Fruit fly (Drosophila melanogaster) whole organism, embryonic: ENCODE data around the gene CG32432.

Experiments
- CG10321 ChIP-seq: fragments of 200-800 bp; sonication (Bioruptor generic); IDR thresholded peaks from 2 replicates; pipeline ENCODE4 v1.3.6; 2022; ENCODE audit warnings: missing biosample characterization, missing genetic modification characterization
- CG1233 ChIP-seq: fragments of 200-800 bp; sonication (Bioruptor generic); optimal IDR thresholded peaks from 4 replicates; lab custom pipeline; 2018; ENCODE audit warnings: missing biosample characterization, mild to moderate bottlenecking, missing genetic modification characterization
- CG13287 ChIP-seq: fragments of 200-800 bp; sonication (Bioruptor generic); IDR thresholded peaks from 2 replicates; pipeline ENCODE4 v1.3.6; 2022; ENCODE audit warnings: missing biosample characterization, missing genetic modification characterization; ENCODE audit not compliant: partially characterized antibody
- CG1603 ChIP-seq: fragments of 200-800 bp; sonication (Bioruptor generic); optimal IDR thresholded peaks from 2 replicates; lab custom pipeline; 2019; ENCODE audit warnings: missing biosample characterization, mild to moderate bottlenecking, missing genetic modification characterization, moderate library complexity
- CG17829 ChIP-seq: fragments of 200-800 bp; optimal IDR thresholded peaks from 2 replicates; lab custom pipeline; 2019; ENCODE audit warnings: missing biosample characterization, mild to moderate bottlenecking, missing genetic modification characterization, moderate library complexity
- CG2202 ChIP-seq: fragments of 200-800 bp; sonication (Bioruptor generic); optimal IDR thresholded peaks from 2 replicates; lab custom pipeline; 2018; ENCODE audit warnings: missing biosample characterization, mild to moderate bottlenecking, missing genetic modification characterization
- CG31441 ChIP-seq: fragments of 200-800 bp; sonication (Bioruptor generic); IDR thresholded peaks from 2 replicates; pipeline ENCODE4 v1.3.6; 2022; ENCODE audit warnings: missing biosample characterization, missing genetic modification characterization
- CG4707 ChIP-seq: fragments of 200-800 bp; sonication (Bioruptor generic); optimal IDR thresholded peaks from 2 replicates; lab custom pipeline; 2018; ENCODE audit warnings: missing biosample characterization, mild to moderate bottlenecking, missing genetic modification characterization, moderate library complexity
- CG5180 ChIP-seq: fragments of 200-800 bp; sonication (Bioruptor generic); optimal IDR thresholded peaks from 3 replicates; lab custom pipeline; 2017; ENCODE audit warnings: missing biosample characterization, missing genetic modification characterization, mild to moderate bottlenecking, moderate library complexity, missing genetic modification reagents
- CG6175 ChIP-seq: fragments of 200-800 bp; sonication (Bioruptor generic); IDR thresholded peaks from 3 replicates; pipeline ENCODE4 v1.3.6; 2022; ENCODE audit warnings: missing biosample characterization, missing genetic modification characterization
- CG6272 ChIP-seq: fragments of 200-800 bp; sonication (Bioruptor generic); IDR thresholded peaks from 2 replicates; pipeline ENCODE4 v1.3.6; 2022; ENCODE audit warnings: missing biosample characterization, missing genetic modification characterization
- CG6689 ChIP-seq: fragments of 200-800 bp; sonication (Bioruptor generic); IDR thresholded peaks from 2 replicates; pipeline ENCODE4 v1.3.6; 2022; ENCODE audit warnings: missing biosample characterization, missing genetic modification characterization
- CG8290 ChIP-seq, 3 experiments: fragments of 200-800 bp; sonication (Bioruptor generic); optimal IDR thresholded peaks; 2 replicates each; lab custom pipeline; 2016 to 2019; ENCODE audit warnings: missing biosample characterization in 3 of 3, missing genetic modification characterization in 3 of 3, mild to moderate bottlenecking in 2 of 3, moderate library complexity in 1 of 3
- CG8924 ChIP-seq: fragments of 200-800 bp; optimal IDR thresholded peaks from 3 replicates; lab custom pipeline; 2019; ENCODE audit warnings: missing biosample characterization, mild to moderate bottlenecking, missing genetic modification characterization, moderate library complexity
- CG9215 ChIP-seq: fragments of 200-800 bp; sonication (Bioruptor generic); IDR thresholded peaks from 2 replicates; pipeline ENCODE4 v1.3.6; 2022; ENCODE audit warnings: missing biosample characterization, missing genetic modification characterization
- CG9609 ChIP-seq: fragments of 200-800 bp; sonication (Bioruptor generic); optimal IDR thresholded peaks from 3 replicates; lab custom pipeline; 2016; ENCODE audit warnings: missing biosample characterization, missing genetic modification characterization
- Camta ChIP-seq: fragments of 200-800 bp; sonication (Bioruptor generic); optimal IDR thresholded peaks from 2 replicates; lab custom pipeline; 2016; ENCODE audit warnings: missing biosample characterization, missing genetic modification characterization
- Fer1 ChIP-seq: fragments of 200-800 bp; sonication (Bioruptor generic); optimal IDR thresholded peaks from 2 replicates; lab custom pipeline; 2017; ENCODE audit warnings: missing biosample characterization, mild to moderate bottlenecking, missing genetic modification characterization
- Hey ChIP-seq: fragments of 200-800 bp; sonication (Bioruptor generic); optimal IDR thresholded peaks from 3 replicates; lab custom pipeline; 2018; ENCODE audit warnings: missing biosample characterization, mild to moderate bottlenecking, missing genetic modification characterization
- HmgD ChIP-seq: fragments of 200-800 bp; sonication (Bioruptor generic); optimal IDR thresholded peaks from 3 replicates; lab custom pipeline; 2016; ENCODE audit warnings: missing biosample characterization, missing genetic modification characterization
- Hr78 ChIP-seq, 2 experiments: fragments of 200-800 bp in 1 of 2; fragments of >200 bp in 1 of 2; sonication (Bioruptor generic) in 1 of 2; optimal IDR thresholded peaks; 2 replicates each; lab custom pipeline; 2017 to 2019; ENCODE audit warnings: missing biosample characterization in 2 of 2, missing genetic modification characterization in 2 of 2, mild to moderate bottlenecking in 1 of 2, moderate library complexity in 1 of 2
- Max ChIP-seq: fragments of 200-800 bp; sonication (Bioruptor generic); optimal IDR thresholded peaks from 2 replicates; lab custom pipeline; 2016; ENCODE audit warnings: missing biosample characterization, mild to moderate bottlenecking, missing genetic modification characterization
- Myb ChIP-seq: fragments of 200-800 bp; sonication (Bioruptor generic); optimal IDR thresholded peaks from 2 replicates; lab custom pipeline; 2016; ENCODE audit warnings: missing biosample characterization, missing genetic modification characterization
- Nf-YC ChIP-seq: fragments of 200-800 bp; optimal IDR thresholded peaks from 3 replicates; lab custom pipeline; 2019; ENCODE audit warnings: missing biosample characterization, mild to moderate bottlenecking, missing genetic modification characterization, moderate library complexity
- Oaz ChIP-seq: fragments of 200-800 bp; sonication (Bioruptor generic); IDR thresholded peaks from 2 replicates; pipeline ENCODE4 v1.3.6; 2022; ENCODE audit warnings: missing biosample characterization, missing genetic modification characterization
- Tbp ChIP-seq: fragments of >200 bp; optimal IDR thresholded peaks from 2 replicates; lab custom pipeline; 2018; ENCODE audit warnings: missing biosample characterization, missing genetic modification characterization
- Usf ChIP-seq: fragments of 200-800 bp; sonication (Bioruptor generic); optimal IDR thresholded peaks from 2 replicates; lab custom pipeline; 2017; ENCODE audit warnings: missing genotype, missing biosample characterization, missing genetic modification characterization
- aop ChIP-seq: fragments of 200-800 bp; sonication (Bioruptor generic); IDR thresholded peaks from 2 replicates; pipeline ENCODE4 v1.3.6; 2022; ENCODE audit warnings: missing biosample characterization, missing genetic modification characterization
- ash1 ChIP-seq: fragments of 200-800 bp; sonication (Bioruptor generic); optimal IDR thresholded peaks from 2 replicates; lab custom pipeline; 2018; ENCODE audit warnings: missing biosample characterization, mild to moderate bottlenecking, missing genetic modification characterization
- az2 ChIP-seq: fragments of 200-800 bp; sonication (Bioruptor generic); optimal IDR thresholded peaks from 3 replicates; lab custom pipeline; 2016; ENCODE audit warnings: missing biosample characterization, missing genetic modification characterization
- crc ChIP-seq: fragments of 200-800 bp; sonication (Bioruptor generic); optimal IDR thresholded peaks from 2 replicates; lab custom pipeline; 2016; ENCODE audit warnings: missing biosample characterization, missing genetic modification characterization
- croc ChIP-seq: fragments of 200-800 bp; sonication (Bioruptor generic); conservative IDR thresholded peaks from 3 replicates; pipeline ENCODE4 v1.3.6; 2022; ENCODE audit warnings: missing biosample characterization, missing genetic modification characterization
- eve ChIP-seq, 2 experiments: fragments of >200 bp; optimal IDR thresholded peaks; 2 replicates each; lab custom pipeline; 2017; ENCODE audit warnings: missing biosample characterization in 2 of 2, missing genetic modification characterization in 2 of 2
- fd64A ChIP-seq: fragments of 200-800 bp; sonication (Bioruptor generic); optimal IDR thresholded peaks from 3 replicates; lab custom pipeline; 2018; ENCODE audit warnings: missing biosample characterization, mild to moderate bottlenecking, missing genetic modification characterization
- gem ChIP-seq: fragments of 200-800 bp; sonication (Bioruptor generic); optimal IDR thresholded peaks from 2 replicates; lab custom pipeline; 2019; ENCODE audit warnings: missing biosample characterization, mild to moderate bottlenecking, missing genetic modification characterization, moderate library complexity
- lmd ChIP-seq: fragments of 200-800 bp; sonication (Bioruptor generic); IDR thresholded peaks from 2 replicates; pipeline ENCODE4 v1.3.6; 2022; ENCODE audit warnings: missing biosample characterization, missing genetic modification characterization
- lola ChIP-seq, 3 experiments: fragments of >200 bp in 2 of 3; fragments of 200-800 bp in 1 of 3; sonication (Bioruptor generic) in 1 of 3; optimal IDR thresholded peaks; 2 replicates each; lab custom pipeline; 2017 to 2019; ENCODE audit warnings: missing biosample characterization in 3 of 3, missing genetic modification characterization in 3 of 3, mild to moderate bottlenecking in 1 of 3, moderate library complexity in 1 of 3
- onecut ChIP-seq: fragments of 200-800 bp; sonication (Bioruptor generic); IDR thresholded peaks from 2 replicates; pipeline ENCODE4 v1.3.6; 2022; ENCODE audit warnings: missing biosample characterization, missing genetic modification characterization
- otp ChIP-seq: fragments of 200-800 bp; sonication (Bioruptor generic); IDR thresholded peaks from 3 replicates; pipeline ENCODE4, ENCODE4 v1.3.6; 2022; ENCODE audit warnings: missing biosample characterization, missing genetic modification characterization
- pnt ChIP-seq: fragments of 200-800 bp; sonication (Bioruptor generic); optimal IDR thresholded peaks from 3 replicates; lab custom pipeline; 2016; ENCODE audit warnings: missing biosample characterization, missing genetic modification characterization
- pzg ChIP-seq: fragments of 200-800 bp; sonication (Bioruptor generic); optimal IDR thresholded peaks from 3 replicates; lab custom pipeline; 2018; ENCODE audit warnings: missing biosample characterization, mild to moderate bottlenecking, missing genetic modification characterization, moderate library complexity
- ranshi ChIP-seq: fragments of 200-800 bp; sonication (Bioruptor generic); IDR thresholded peaks from 2 replicates; pipeline ENCODE4 v1.3.6; 2022; ENCODE audit warnings: missing biosample characterization, missing genetic modification characterization
- rib ChIP-seq: fragments of 200-800 bp; sonication (Bioruptor generic); IDR thresholded peaks from 2 replicates; pipeline ENCODE4 v1.3.6; 2022; ENCODE audit warnings: missing biosample characterization, missing genetic modification characterization
- schlank ChIP-seq: fragments of 200-800 bp; sonication (Bioruptor generic); optimal IDR thresholded peaks from 2 replicates; lab custom pipeline; 2018; ENCODE audit warnings: missing biosample characterization, mild to moderate bottlenecking, missing genetic modification characterization
- sens ChIP-seq: fragments of 200-800 bp; sonication (Bioruptor generic); peaks from one replicate; lab custom pipeline; 2016; ENCODE audit warnings: missing biosample characterization, missing genetic modification characterization
- sisA ChIP-seq: fragments of 200-800 bp; sonication (Bioruptor generic); IDR thresholded peaks from 2 replicates; pipeline ENCODE4 v1.3.6; 2022; ENCODE audit warnings: missing biosample characterization, missing genetic modification characterization
- toy ChIP-seq: fragments of 200-800 bp; sonication (Bioruptor generic); IDR thresholded peaks from 2 replicates; pipeline ENCODE4 v1.3.6; 2022; ENCODE audit warnings: missing biosample characterization, missing genetic modification characterization
- tx ChIP-seq: fragments of 200-800 bp; sonication (Bioruptor generic); optimal IDR thresholded peaks from 2 replicates; lab custom pipeline; 2016; ENCODE audit warnings: missing biosample characterization, missing genetic modification characterization
- wor ChIP-seq: fragments of 200-800 bp; sonication (Bioruptor generic); IDR thresholded peaks from 2 replicates; pipeline ENCODE4 v1.3.6; 2022; ENCODE audit warnings: missing biosample characterization, missing genetic modification characterization
- z ChIP-seq: fragments of 200-800 bp; sonication (Bioruptor generic); IDR thresholded peaks from 3 replicates; pipeline ENCODE4 v1.3.6; 2022; ENCODE audit warnings: missing biosample characterization, missing genetic modification characterization

Gene CG32432

dm6 chr3L:20837040-20837830 lies 47.8 kb downstream of the CG32432 start, which contains the start of gene CG13255 (continued):
- TF ChIP-seq az2 (GFP tag; lab: Kevin White, UChicago) (peak; percentile 14), CG6175 (GFP tag; lab: Robert Waterston, UW) (no peak), Oaz (GFP tag; lab: Robert Waterston, UW) (no peak), eve (GFP tag; optimal IDR thresholded peaks at IDR 0.05; lab: Kevin White, UChicago) (no peak), CG1233 (GFP tag; lab: Kevin White, UChicago) (peak; percentile 13), otp (no peak), pnt (GFP tag; lab: Kevin White, UChicago) (peak; percentile 20), CG9609 (GFP tag; lab: Kevin White, UChicago) (no peak), Hey (tag; lab: Kevin White, UChicago) (no peak), ash1 (GFP tag; lab: Kevin White, UChicago) (no peak), Tbp (GFP tag; lab: Kevin White, UChicago) (no peak), Camta (GFP tag; lab: Kevin White, UChicago) (peak; percentile 13), wor (no peak), sens (GFP tag; lab: Kevin White, UChicago) (peak; percentile 54), onecut (no peak), rib (no peak), lmd (no peak; the same call in 1 of the 2 replicates), CG1603 (no peak), CG17829 (tag; lab: Kevin White, UChicago) (no peak), ranshi (GFP tag; lab: Robert Waterston, UW) (peak; percentile 47; the same call in 1 of the 2 replicates), CG13287 (GFP tag; lab: Robert Waterston, UW) (no peak), CG8290 (GFP tag; optimal IDR thresholded peaks at IDR 0.05; lab: Kevin White, UChicago) (no peak), CG8290 (tag; optimal IDR thresholded peaks at IDR 0.05; lab: Kevin White, UChicago) (no peak), CG6689 (GFP tag; lab: Robert Waterston, UW) (0 out of 2 replicates have a peak, but pooled peaks have one; percentile 28), CG6272 (GFP tag; lab: Robert Waterston, UW) (no peak), Myb (GFP tag; lab: Kevin White, UChicago) (peak; percentile 36), HmgD (GFP tag; lab: Kevin White, UChicago) (no peak), Hr78 (GFP tag; optimal IDR thresholded peaks at IDR 0.05; lab: Kevin White, UChicago) (peak in 1 of 2 experiments; percentile 63), z (GFP tag; lab: Robert Waterston, UW) (no peak), schlank (tag; lab: Kevin White, UChicago) (no peak), Usf (GFP tag; lab: Kevin White, UChicago) (no peak), crc (GFP tag; lab: Kevin White, UChicago) (no peak), Nf-YC (tag; lab: Kevin White, UChicago) (peak; percentile 21), CG8924 (tag; lab: Kevin White, UChicago) (peak; percentile 61), CG2202 (tag; lab: Kevin White, UChicago) (no peak), lola (GFP tag; optimal IDR thresholded peaks at IDR 0.05; lab: Kevin White, UChicago) (no peak), pzg (GFP tag; lab: Kevin White, UChicago) (no peak), gem (tag; lab: Kevin White, UChicago) (peak; percentile 66), toy (GFP tag; lab: Robert Waterston, UW) (no peak), fd64A (GFP tag; lab: Kevin White, UChicago) (no peak), CG4707 (GFP tag; lab: Kevin White, UChicago) (no peak), CG31441 (GFP tag; lab: Robert Waterston, UW) (peak; percentile 21; the same call in 1 of the 2 replicates), Fer1 (GFP tag; lab: Kevin White, UChicago) (peak; percentile 48), aop (GFP tag; lab: Robert Waterston, UW) (no peak), croc (GFP tag; lab: Robert Waterston, UW) (no peak), CG9215 (GFP tag; lab: Robert Waterston, UW) (peak; percentile 36; the same call in 1 of the 2 replicates), CG5180 (GFP tag; lab: Kevin White, UChicago) (no peak), CG10321 (GFP tag; lab: Robert Waterston, UW) (no peak), tx (peak; percentile 13), sisA (GFP tag; lab: Robert Waterston, UW) (no peak), Max (GFP tag; lab: Kevin White, UChicago) (no peak)
